Fruit fly (Drosophila melanogaster): ENCODE results near the gene CG44195.

- no peak for TF ChIP-seq Xrp1 (GFP tag; IDR thresholded peaks at IDR 0.05)
- TF ChIP-seq CG4328 (GFP tag; optimal IDR thresholded peaks at IDR 0.05) = no peak
- TF ChIP-seq Bdp1 (GFP tag; optimal IDR thresholded peaks at IDR 0.05) = no peak
- no peak for TF ChIP-seq Nf-YC (tag; optimal IDR thresholded peaks at IDR 0.05)
- TF ChIP-seq HLH3B (GFP tag; IDR thresholded peaks at IDR 0.05) = no peak
- no peak for TF ChIP-seq pfk (GFP tag; optimal IDR thresholded peaks at IDR 0.05)
- no peak for TF ChIP-seq CG12942 (GFP tag; optimal IDR thresholded peaks at IDR 0.05)
- no peak for TF ChIP-seq nmo (GFP tag; optimal IDR thresholded peaks at IDR 0.05)
These were observed 45.2 kb downstream of the CG44195 start, which contains the start of gene CG32373 for dm6 chr3L:7650248-7650647.
